Worm (Caenorhabditis elegans) whole organism, L4 larva: Measurements from ENCODE around the gene chil-2.

Experiments
- F10B5.3 ChIP-seq: sonication (generic microtip); optimal IDR thresholded peaks from 2 replicates; lab custom pipeline; 2016; ENCODE audit warnings: mild to moderate bottlenecking, missing genetic modification characterization, missing compliant biosample characterization
- F26F4.8 ChIP-seq: fragments of 200-800 bp; sonication (Bioruptor generic); conservative IDR thresholded peaks from 2 replicates; pipeline ENCODE4 v1.3.6; 2022; ENCODE audit warnings: missing genetic modification characterization, missing compliant biosample characterization
- R02D3.7 ChIP-seq: fragments of 150-350 bp; sonication (generic microtip); optimal IDR thresholded peaks from 3 replicates; lab custom pipeline; 2014; ENCODE audit warnings: missing biosample characterization, missing genetic modification characterization
- T20F7.1 ChIP-seq: fragments of 200-800 bp; sonication (Bioruptor generic); optimal IDR thresholded peaks from 2 replicates; lab custom pipeline; 2018; ENCODE audit warnings: mild to moderate bottlenecking, missing genetic modification characterization, missing compliant biosample characterization
- T26A8.4 ChIP-seq: fragments of 200-800 bp; sonication (Bioruptor generic); IDR thresholded peaks from 2 replicates; pipeline ENCODE4 v1.3.6; 2022; ENCODE audit warnings: missing genetic modification characterization, missing compliant biosample characterization
- Y105C5A.15 ChIP-seq: fragments of 200-800 bp; sonication (Bioruptor generic); IDR thresholded peaks from 2 replicates; pipeline ENCODE4 v1.3.6; 2022; ENCODE audit warnings: missing genetic modification characterization, missing compliant biosample characterization
- Y48G9A.11 ChIP-seq: fragments of 200-800 bp; sonication (Bioruptor generic); IDR thresholded peaks from 2 replicates; pipeline ENCODE4 v1.3.6; 2022; ENCODE audit warnings: missing genetic modification reagents, missing genetic modification characterization, missing compliant biosample characterization
- ZK337.2 ChIP-seq: fragments of 200-800 bp; sonication (Bioruptor generic); IDR thresholded peaks from 2 replicates; pipeline ENCODE4 v1.3.6; 2022; ENCODE audit warnings: missing genetic modification reagents, missing genetic modification characterization, missing compliant biosample characterization
- aly-2 ChIP-seq: sonication (generic microtip); optimal IDR thresholded peaks from 2 replicates; lab custom pipeline; 2018; ENCODE audit warnings: missing biosample characterization, missing genetic modification characterization
- ceh-28 ChIP-seq: fragments of 150-350 bp; optimal IDR thresholded peaks from 2 replicates; lab custom pipeline; 2014; ENCODE audit warnings: missing biosample characterization, missing genetic modification reagents, missing genetic modification characterization
- ceh-32 ChIP-seq: sonication (generic microtip); optimal IDR thresholded peaks from 2 replicates; lab custom pipeline; 2016; ENCODE audit warnings: mild to moderate bottlenecking, missing genetic modification characterization, missing compliant biosample characterization; ENCODE audit not compliant: poor library complexity
- ceh-62 ChIP-seq: sonication (generic microtip); optimal IDR thresholded peaks from 2 replicates; lab custom pipeline; 2017; ENCODE audit warnings: missing biosample characterization, missing genetic modification characterization
- ces-1 ChIP-seq: fragments of 150-350 bp; sonication (generic microtip); optimal IDR thresholded peaks from 4 replicates; lab custom pipeline; 2014; ENCODE audit warnings: missing biosample characterization, missing genetic modification reagents, missing genetic modification characterization
- ctbp-1 ChIP-seq: fragments of 200-800 bp; sonication (Bioruptor generic); IDR thresholded peaks from 2 replicates; pipeline ENCODE4 v1.3.6; 2022; ENCODE audit warnings: missing genetic modification reagents, missing genetic modification characterization, missing compliant biosample characterization
- daf-12 ChIP-seq: fragments of 150-350 bp; optimal IDR thresholded peaks from 2 replicates; lab custom pipeline; 2014; ENCODE audit warnings: missing biosample characterization, missing genetic modification reagents, missing genetic modification characterization
- daf-19 ChIP-seq: fragments of 200-800 bp; sonication (Bioruptor generic); conservative IDR thresholded peaks from 2 replicates; pipeline ENCODE4 v1.3.6; 2022; ENCODE audit warnings: missing genetic modification characterization, missing compliant biosample characterization
- dmd-6 ChIP-seq: fragments of 200-800 bp; sonication (Bioruptor generic); IDR thresholded peaks from 2 replicates; pipeline ENCODE4 v1.3.6; 2022; ENCODE audit warnings: missing genetic modification reagents, missing genetic modification characterization, missing compliant biosample characterization
- jun-1 ChIP-seq: fragments of 150-350 bp; optimal IDR thresholded peaks from 2 replicates; lab custom pipeline; 2014; ENCODE audit warnings: missing biosample characterization, missing genetic modification reagents, missing genetic modification characterization
- lin-15B ChIP-seq: fragments of 150-350 bp; sonication (generic microtip); optimal IDR thresholded peaks from 3 replicates; lab custom pipeline; 2014; ENCODE audit warnings: missing biosample characterization, missing genetic modification characterization
- lin-29 ChIP-seq: fragments of 200-800 bp; sonication (Bioruptor generic); IDR thresholded peaks from 2 replicates; pipeline ENCODE4 v1.3.6; 2022; ENCODE audit warnings: missing genetic modification reagents, missing genetic modification characterization, missing compliant biosample characterization
- lin-38 ChIP-seq: fragments of 200-800 bp; sonication (Bioruptor generic); IDR thresholded peaks from 2 replicates; pipeline ENCODE4 v1.3.6; 2022; ENCODE audit warnings: missing genetic modification reagents, missing genetic modification characterization, missing compliant biosample characterization
- lsy-2 ChIP-seq, 2 experiments: fragments of 150-350 bp in 1 of 2; sonication (generic microtip) in 1 of 2; optimal IDR thresholded peaks; 2 replicates each; lab custom pipeline; 2014 to 2017; ENCODE audit warnings: missing biosample characterization in 2 of 2, missing genetic modification characterization in 2 of 2
- mxl-2 ChIP-seq: fragments of 200-800 bp; sonication (Bioruptor generic); conservative IDR thresholded peaks from 2 replicates; pipeline ENCODE4 v1.3.6; 2022; ENCODE audit warnings: missing genetic modification reagents, missing genetic modification characterization, missing compliant biosample characterization
- nhr-10 ChIP-seq: fragments of 150-350 bp; optimal IDR thresholded peaks from 2 replicates; lab custom pipeline; 2014; ENCODE audit warnings: missing biosample characterization, missing genetic modification characterization
- nhr-111 ChIP-seq: fragments of 200-800 bp; sonication (Bioruptor generic); optimal IDR thresholded peaks from 2 replicates; lab custom pipeline; 2018; ENCODE audit warnings: mild to moderate bottlenecking, missing genetic modification characterization, missing compliant biosample characterization
- nhr-41 ChIP-seq: fragments of 200-800 bp; sonication (Bioruptor generic); IDR thresholded peaks from 2 replicates; pipeline ENCODE4 v1.3.6; 2022; ENCODE audit warnings: missing genetic modification reagents, missing genetic modification characterization, missing compliant biosample characterization
- nhr-42 ChIP-seq: fragments of 200-800 bp; sonication (Bioruptor generic); IDR thresholded peaks from 2 replicates; pipeline ENCODE4 v1.3.6; 2022; ENCODE audit warnings: missing genetic modification characterization, missing compliant biosample characterization
- skn-1 ChIP-seq: fragments of 150-350 bp; optimal IDR thresholded peaks from 2 replicates; lab custom pipeline; 2014; ENCODE audit warnings: missing biosample characterization, missing genetic modification characterization
- snpc-1.2 ChIP-seq: fragments of 200-800 bp; sonication (Bioruptor generic); IDR thresholded peaks from 2 replicates; pipeline ENCODE4 v1.3.6; 2022; ENCODE audit warnings: missing genetic modification reagents, missing genetic modification characterization, missing compliant biosample characterization
- snpc-4 ChIP-seq: fragments of 150-350 bp; optimal IDR thresholded peaks from 2 replicates; lab custom pipeline; 2014; ENCODE audit warnings: missing biosample characterization, missing genetic modification characterization
- spr-3 ChIP-seq: fragments of 200-800 bp; sonication (Bioruptor generic); optimal IDR thresholded peaks from 2 replicates; lab custom pipeline; 2018; ENCODE audit warnings: mild to moderate bottlenecking, missing genetic modification characterization, missing compliant biosample characterization
- tra-1 ChIP-seq: fragments of 200-800 bp; sonication (Bioruptor generic); IDR thresholded peaks from 2 replicates; pipeline ENCODE4 v1.3.6; 2022; ENCODE audit warnings: missing genetic modification reagents, missing genetic modification characterization, missing compliant biosample characterization
- unc-130 ChIP-seq: sonication (generic microtip); optimal IDR thresholded peaks from 2 replicates; lab custom pipeline; 2016; ENCODE audit warnings: missing genetic modification reagents, missing genetic modification characterization, missing compliant biosample characterization
- unc-39 ChIP-seq: sonication (generic microtip); optimal IDR thresholded peaks from 2 replicates; lab custom pipeline; 2017; ENCODE audit warnings: missing biosample characterization, missing genetic modification characterization
- unc-62 ChIP-seq, 3 experiments: fragments of 150-350 bp in 1 of 3; sonication (generic microtip); optimal IDR thresholded peaks in 2 of 3; peaks in 1 of 3; 1 replicate in 1 of 3; 2 replicates in 2 of 3; lab custom pipeline; 2014 to 2017; ENCODE audit warnings: missing biosample characterization in 3 of 3, missing genetic modification characterization in 3 of 3, missing genetic modification reagents in 3 of 3, missing genotype in 1 of 3
- ztf-11 ChIP-seq: fragments of 150-350 bp; optimal IDR thresholded peaks from 2 replicates; lab custom pipeline; 2014; ENCODE audit warnings: missing biosample characterization, missing genetic modification characterization
- ztf-7 ChIP-seq: fragments of 150-350 bp; optimal IDR thresholded peaks from 2 replicates; lab custom pipeline; 2014; ENCODE audit warnings: missing biosample characterization, missing genetic modification characterization

Gene chil-2

ce11 chrII:9916177-9916576 lies 41.8 kb upstream of the chil-2 start, which contains the start of gene F26C11.4:
F26C11.4 (minus strand) TSS chrII:9916277.
- TF ChIP-seq lin-29 (GFP tag; lab: Robert Waterston, UW): no peak
- no peak for TF ChIP-seq aly-2 (tag; lab: Kevin White, UChicago)
- TF ChIP-seq nhr-111: no peak
- TF ChIP-seq lin-38 (GFP tag; lab: Robert Waterston, UW): no peak
- no peak for TF ChIP-seq R02D3.7 (tag; lab: Kevin White, UChicago)
- TF ChIP-seq nhr-41 (GFP tag; lab: Robert Waterston, UW): no peak
- TF ChIP-seq Y48G9A.11 (GFP tag; lab: Robert Waterston, UW): no peak
- no peak for TF ChIP-seq unc-39 (tag; lab: Kevin White, UChicago)
- TF ChIP-seq ceh-28: no peak
- TF ChIP-seq daf-19 (GFP tag; lab: Robert Waterston, UW): no peak
- no peak for TF ChIP-seq ces-1 (GFP tag; lab: Kevin White, UChicago)
- TF ChIP-seq nhr-10: no peak
- TF ChIP-seq spr-3 (GFP tag; lab: Kevin White, UChicago): no peak
- TF ChIP-seq F10B5.3 (tag; lab: Kevin White, UChicago): no peak
- no peak for TF ChIP-seq jun-1 (tag; lab: Kevin White, UChicago)
- TF ChIP-seq snpc-4 (tag; lab: Kevin White, UChicago): no peak

DNA sequence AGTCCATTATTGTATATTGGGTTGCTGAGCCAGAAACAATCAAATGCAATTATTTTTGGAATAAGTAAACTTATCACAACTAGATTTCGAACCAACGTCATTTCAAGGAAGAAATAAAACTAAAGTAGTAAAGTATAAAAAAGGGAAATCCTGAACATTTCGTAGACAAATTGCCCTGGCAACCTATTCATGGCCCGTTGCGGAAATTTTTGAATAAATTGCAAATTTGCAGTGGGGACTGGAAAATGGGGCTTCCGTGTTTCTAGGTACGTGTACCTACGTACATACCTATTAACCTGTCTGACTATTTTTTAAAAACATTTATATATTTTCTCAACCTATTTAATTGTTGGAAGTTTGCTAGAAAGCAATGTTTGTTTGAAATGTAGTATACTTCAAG lies 40.6 kb upstream of the chil-2 start, which contains the start of gene F26C11.3:
Gene F26C11.3, minus strand, starts transcription at position 101 of the 400 bp plus-strand sequence.
- no peak for TF ChIP-seq skn-1 (tag; lab: Kevin White, UChicago)
- TF ChIP-seq nhr-42 (GFP tag; lab: Robert Waterston, UW): no peak
- no peak for TF ChIP-seq ztf-7 (tag; lab: Kevin White, UChicago)
- no peak for TF ChIP-seq T26A8.4 (GFP tag; lab: Robert Waterston, UW)
- no peak for TF ChIP-seq tra-1
- TF ChIP-seq Y105C5A.15 (GFP tag; lab: Robert Waterston, UW): no peak
- TF ChIP-seq F26F4.8 (GFP tag; lab: Robert Waterston, UW): no peak
- no peak for TF ChIP-seq dmd-6
- TF ChIP-seq daf-19 (GFP tag; lab: Robert Waterston, UW): no peak
- no peak for TF ChIP-seq ztf-11 (tag; lab: Kevin White, UChicago)
- TF ChIP-seq T20F7.1 (GFP tag; lab: Kevin White, UChicago): no peak
- TF ChIP-seq unc-130 (GFP tag; lab: Kevin White, UChicago): no peak
- TF ChIP-seq ctbp-1 (GFP tag; lab: Robert Waterston, UW): no peak

- TF ChIP-seq snpc-1.2 (GFP tag; lab: Robert Waterston, UW) (no peak), unc-62 (GFP tag; optimal IDR thresholded peaks at IDR 0.05 in 1 of 2; lab: Kevin White, UChicago) (peak in 1 of 2 experiments; percentile 97), unc-62 (tag; optimal IDR thresholded peaks at IDR 0.05; lab: Kevin White, UChicago) (no peak)
These were observed 30.1 kb upstream of the chil-2 start for ce11 chrII:9904459-9904858.

DNA sequence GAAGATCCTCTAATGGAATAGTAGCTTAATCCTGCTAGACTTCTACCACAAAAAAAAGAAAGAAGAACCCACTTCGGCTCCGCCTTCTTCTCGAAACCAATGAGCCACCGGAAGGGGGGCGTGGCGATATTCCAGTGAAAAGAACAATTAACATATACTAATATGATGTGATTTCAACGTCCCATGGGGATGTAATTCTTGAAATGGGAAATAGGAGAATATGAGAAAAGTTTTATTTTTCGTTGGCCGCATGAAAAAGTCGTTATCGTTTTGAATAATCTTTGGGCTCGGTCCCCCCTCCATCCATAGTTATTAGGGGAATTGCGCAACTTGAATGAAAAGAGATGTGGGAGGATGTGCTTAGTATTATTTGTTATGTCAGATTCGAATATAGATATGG lies 25.9 kb upstream of the chil-2 start, which contains the start of gene unc-4:
Gene unc-4, minus strand, starts transcription at position 101 of the 400 bp plus-strand sequence.
- TF ChIP-seq ztf-11 (tag; lab: Kevin White, UChicago): no peak
- no peak for TF ChIP-seq ceh-62 (tag; lab: Kevin White, UChicago)
- no peak for TF ChIP-seq Y105C5A.15 (GFP tag; lab: Robert Waterston, UW)
- no peak for TF ChIP-seq daf-12 (tag; lab: Kevin White, UChicago)
- TF ChIP-seq tra-1: no peak
- no peak for TF ChIP-seq lsy-2 (tag; optimal IDR thresholded peaks at IDR 0.05; lab: Kevin White, UChicago)
- TF ChIP-seq lin-15B (tag; lab: Kevin White, UChicago): no peak
- TF ChIP-seq snpc-4 (tag; lab: Kevin White, UChicago): no peak
- TF ChIP-seq ceh-32: no peak
- TF ChIP-seq mxl-2 (GFP tag; lab: Robert Waterston, UW): no peak
- no peak for TF ChIP-seq ZK337.2 (GFP tag; lab: Robert Waterston, UW)
